Worm (Caenorhabditis elegans): ENCODE measurements around the gene clc-33.

ce11 chrII:799700-800099 is 40.5 kb upstream of the clc-33 start, which contains the start of gene F46F5.14:
- TF ChIP-seq W03F9.2 (tag; optimal IDR thresholded peaks at IDR 0.05) (no peak), him-1 (tag; optimal IDR thresholded peaks at IDR 0.05) (no peak)

Measured in whole organism, L4/young adult.